Fruit fly (Drosophila melanogaster) whole organism, embryonic: ENCODE measurements around the gene Gpdh1.

ENCODE experiments used
- CG2120 ChIP-seq: fragments of 200-800 bp; sonication (Bioruptor generic); optimal IDR thresholded peaks from 3 replicates; lab custom pipeline; 2016; ENCODE audit warnings: missing biosample characterization, missing genetic modification characterization
- CG5245 ChIP-seq: fragments of 200-800 bp; sonication (Bioruptor generic); optimal IDR thresholded peaks from 3 replicates; lab custom pipeline; 2016; ENCODE audit warnings: missing biosample characterization, missing genetic modification characterization
- CG8388 ChIP-seq: fragments of 200-800 bp; sonication (Bioruptor generic); optimal IDR thresholded peaks from 2 replicates; lab custom pipeline; 2019; ENCODE audit warnings: missing biosample characterization, mild to moderate bottlenecking, missing genetic modification characterization, moderate library complexity
- CG9727 ChIP-seq: fragments of 200-800 bp; sonication (Bioruptor generic); optimal IDR thresholded peaks from 3 replicates; lab custom pipeline; 2017; ENCODE audit warnings: missing biosample characterization, mild to moderate bottlenecking, missing genetic modification characterization
- disco-r ChIP-seq: fragments of 200-800 bp; sonication (Bioruptor generic); optimal IDR thresholded peaks from 2 replicates; lab custom pipeline; 2016; ENCODE audit warnings: missing biosample characterization, missing genetic modification characterization
- gem ChIP-seq: fragments of 200-800 bp; sonication (Bioruptor generic); optimal IDR thresholded peaks from 2 replicates; lab custom pipeline; 2019; ENCODE audit warnings: missing biosample characterization, mild to moderate bottlenecking, missing genetic modification characterization, moderate library complexity
- gsb-n ChIP-seq: fragments of 200-800 bp; sonication (Bioruptor generic); optimal IDR thresholded peaks from 3 replicates; lab custom pipeline; 2018; ENCODE audit warnings: missing biosample characterization, mild to moderate bottlenecking, missing genetic modification characterization
- pnt ChIP-seq: fragments of 200-800 bp; sonication (Bioruptor generic); optimal IDR thresholded peaks from 3 replicates; lab custom pipeline; 2016; ENCODE audit warnings: missing biosample characterization, missing genetic modification characterization
- wor ChIP-seq: fragments of 200-800 bp; sonication (Bioruptor generic); IDR thresholded peaks from 2 replicates; pipeline ENCODE4 v1.3.6; 2022; ENCODE audit warnings: missing biosample characterization, missing genetic modification characterization

dm6 chr2L:5945651-5946547 is 2.5 kb downstream of the Gpdh1 start:
- TF ChIP-seq CG5245 (GFP tag; lab: Kevin White, UChicago) (no peak), gsb-n (tag; lab: Kevin White, UChicago) (no peak), gem (tag; lab: Kevin White, UChicago) (no peak), CG2120 (GFP tag; lab: Kevin White, UChicago) (no peak), wor (GFP tag; lab: Robert Waterston, UW) (no peak), CG8388 (GFP tag; lab: Kevin White, UChicago) (no peak), pnt (GFP tag; lab: Kevin White, UChicago) (no peak), CG9727 (GFP tag; lab: Kevin White, UChicago) (no peak), disco-r (GFP tag; lab: Kevin White, UChicago) (no peak)
